Fruit fly (Drosophila melanogaster) whole organism, embryonic: ENCODE measurements around the gene CG44271.

ENCODE experiments used
- Ada2b ChIP-seq: fragments of 200-800 bp; sonication (Bioruptor generic); IDR thresholded peaks from 2 replicates; pipeline ENCODE4 v1.3.6; 2022; ENCODE audit warnings: missing biosample characterization, missing genetic modification characterization
- Atf-2 ChIP-seq: fragments of 200-800 bp; sonication (Bioruptor generic); optimal IDR thresholded peaks from 2 replicates; lab custom pipeline; 2016; ENCODE audit warnings: missing biosample characterization, missing genetic modification characterization
- B-H1 ChIP-seq: fragments of 200-800 bp; sonication (Bioruptor generic); IDR thresholded peaks from 3 replicates; pipeline ENCODE4 v1.3.6; 2022; ENCODE audit warnings: missing biosample characterization, missing genetic modification characterization
- CG10321 ChIP-seq: fragments of 200-800 bp; sonication (Bioruptor generic); IDR thresholded peaks from 2 replicates; pipeline ENCODE4 v1.3.6; 2022; ENCODE audit warnings: missing biosample characterization, missing genetic modification characterization
- CG11398 ChIP-seq: fragments of 200-800 bp; sonication (Bioruptor generic); optimal IDR thresholded peaks from 2 replicates; lab custom pipeline; 2016; ENCODE audit warnings: missing biosample characterization, missing genetic modification characterization
- CG14860 ChIP-seq: fragments of 200-800 bp; sonication (Bioruptor generic); IDR thresholded peaks from 3 replicates; pipeline ENCODE4 v1.3.6; 2022; ENCODE audit warnings: missing biosample characterization, missing genetic modification characterization; ENCODE audit not compliant: partially characterized antibody
- CG15601 ChIP-seq: fragments of 200-800 bp; sonication (Bioruptor generic); optimal IDR thresholded peaks from 3 replicates; lab custom pipeline; 2019; ENCODE audit warnings: missing biosample characterization, mild to moderate bottlenecking, missing genetic modification characterization, moderate library complexity
- CG17328 ChIP-seq: fragments of 200-800 bp; sonication (Bioruptor generic); IDR thresholded peaks from 2 replicates; pipeline ENCODE4 v1.3.6; 2022; ENCODE audit warnings: missing biosample characterization, missing genetic modification characterization
- CG17612 ChIP-seq: fragments of 200-800 bp; sonication (Bioruptor generic); IDR thresholded peaks from 2 replicates; pipeline ENCODE4 v1.3.6; 2022; ENCODE audit warnings: missing biosample characterization, missing genetic modification characterization
- CG2116 ChIP-seq: fragments of 200-800 bp; sonication (Bioruptor generic); optimal IDR thresholded peaks from 3 replicates; lab custom pipeline; 2018; ENCODE audit warnings: missing biosample characterization, mild to moderate bottlenecking, missing genetic modification characterization
- CG2712 ChIP-seq: fragments of 200-800 bp; optimal IDR thresholded peaks from 3 replicates; lab custom pipeline; 2019; ENCODE audit warnings: missing biosample characterization, mild to moderate bottlenecking, missing genetic modification characterization, moderate library complexity
- CG31365 ChIP-seq: fragments of 200-800 bp; sonication (Bioruptor generic); optimal IDR thresholded peaks from 2 replicates; lab custom pipeline; 2018; ENCODE audit warnings: missing biosample characterization, mild to moderate bottlenecking, missing genetic modification characterization
- CG32532 ChIP-seq: fragments of 200-800 bp; sonication (Bioruptor generic); IDR thresholded peaks from 2 replicates; pipeline ENCODE4 v1.3.6; 2022; ENCODE audit warnings: missing biosample characterization, missing genetic modification characterization
- CG3407 ChIP-seq: fragments of 200-800 bp; sonication (Bioruptor generic); optimal IDR thresholded peaks from 2 replicates; lab custom pipeline; 2018; ENCODE audit warnings: missing biosample characterization, mild to moderate bottlenecking, missing genetic modification characterization
- CG34422 ChIP-seq: fragments of 200-800 bp; sonication (Bioruptor generic); IDR thresholded peaks from 3 replicates; pipeline ENCODE4 v1.3.6; 2022; ENCODE audit warnings: missing biosample characterization, missing genetic modification characterization
- CG6765 ChIP-seq: fragments of 200-800 bp; sonication (Bioruptor generic); optimal IDR thresholded peaks from 3 replicates; lab custom pipeline; 2017; ENCODE audit warnings: missing biosample characterization, mild to moderate bottlenecking, missing genetic modification characterization
- CG7963 ChIP-seq: fragments of 200-800 bp; sonication (Bioruptor generic); IDR thresholded peaks from 3 replicates; pipeline ENCODE4 v1.3.6; 2022; ENCODE audit warnings: missing biosample characterization, missing genetic modification characterization; ENCODE audit not compliant: partially characterized antibody
- CG8281 ChIP-seq: fragments of 200-800 bp; sonication (Bioruptor generic); optimal IDR thresholded peaks from 2 replicates; lab custom pipeline; 2018; ENCODE audit warnings: missing biosample characterization, mild to moderate bottlenecking, missing genetic modification characterization, moderate library complexity
- CG8765 ChIP-seq: fragments of 200-800 bp; sonication (Bioruptor generic); IDR thresholded peaks from 2 replicates; pipeline ENCODE4 v1.3.6; 2022; ENCODE audit warnings: missing biosample characterization, missing genetic modification characterization
- CTCF ChIP-seq: fragments of 200-800 bp; sonication (Bioruptor generic); optimal IDR thresholded peaks from 2 replicates; lab custom pipeline; 2017; ENCODE audit warnings: missing biosample characterization, mild to moderate bottlenecking, missing genetic modification characterization, moderate library complexity
- Drgx ChIP-seq: fragments of 200-800 bp; sonication (Bioruptor generic); IDR thresholded peaks from 2 replicates; pipeline ENCODE4 v1.3.6; 2022; ENCODE audit warnings: missing biosample characterization, missing genetic modification characterization
- E2f1 ChIP-seq: fragments of 200-800 bp; sonication (Bioruptor generic); IDR thresholded peaks from 2 replicates; pipeline ENCODE4 v1.3.6; 2022; ENCODE audit warnings: missing biosample characterization, missing genetic modification characterization
- HLHmδ ChIP-seq: fragments of 200-800 bp; sonication (Bioruptor generic); optimal IDR thresholded peaks from 2 replicates; lab custom pipeline; 2018; ENCODE audit warnings: missing biosample characterization, mild to moderate bottlenecking, missing genetic modification characterization, moderate library complexity
- Hmx ChIP-seq: fragments of 200-800 bp; sonication (Bioruptor generic); optimal IDR thresholded peaks from 2 replicates; lab custom pipeline; 2016; ENCODE audit warnings: missing biosample characterization, missing genetic modification characterization
- Hsf ChIP-seq: fragments of 200-800 bp; sonication (Bioruptor generic); optimal IDR thresholded peaks from 3 replicates; lab custom pipeline; 2016; ENCODE audit warnings: missing biosample characterization, missing genetic modification characterization
- Lhr ChIP-seq: fragments of 200-800 bp; sonication (Bioruptor generic); optimal IDR thresholded peaks from 3 replicates; lab custom pipeline; 2017; ENCODE audit warnings: mild to moderate bottlenecking, missing biosample characterization, missing genetic modification reagents, missing genetic modification characterization
- NK7.1 ChIP-seq: fragments of 200-800 bp; sonication (Bioruptor generic); optimal IDR thresholded peaks from 3 replicates; lab custom pipeline; 2016; ENCODE audit warnings: missing biosample characterization, missing genetic modification characterization
- NfI ChIP-seq: fragments of 200-800 bp; sonication (Bioruptor generic); optimal IDR thresholded peaks from 3 replicates; lab custom pipeline; 2018; ENCODE audit warnings: missing biosample characterization, mild to moderate bottlenecking, missing genetic modification characterization, moderate library complexity
- Opbp ChIP-seq: fragments of 200-800 bp; sonication (Bioruptor generic); IDR thresholded peaks from 3 replicates; pipeline ENCODE4 v1.3.6; 2022; ENCODE audit warnings: missing biosample characterization, missing genetic modification characterization; ENCODE audit not compliant: partially characterized antibody
- al ChIP-seq: fragments of 200-800 bp; sonication (Bioruptor generic); IDR thresholded peaks from 2 replicates; pipeline ENCODE4 v1.3.6; 2022; ENCODE audit warnings: missing biosample characterization, missing genetic modification characterization
- amos ChIP-seq: fragments of 200-800 bp; sonication (Bioruptor generic); IDR thresholded peaks from 2 replicates; pipeline ENCODE4 v1.3.6; 2022; ENCODE audit warnings: missing biosample characterization, missing genetic modification characterization; ENCODE audit not compliant: partially characterized antibody
- ase ChIP-seq: fragments of 200-800 bp; sonication (Bioruptor generic); IDR thresholded peaks from 3 replicates; pipeline ENCODE4 v1.3.6; 2022; ENCODE audit warnings: missing biosample characterization, missing genetic modification characterization
- ato ChIP-seq: fragments of 200-800 bp; sonication (Bioruptor generic); IDR thresholded peaks from 2 replicates; pipeline ENCODE4 v1.3.6; 2022; ENCODE audit warnings: missing biosample characterization, missing genetic modification characterization; ENCODE audit not compliant: partially characterized antibody
- cad ChIP-seq: fragments of >200 bp; optimal IDR thresholded peaks from 2 replicates; lab custom pipeline; 2017; ENCODE audit warnings: missing biosample characterization, missing genetic modification characterization
- cwo ChIP-seq: fragments of 200-800 bp; sonication (Bioruptor generic); optimal IDR thresholded peaks from 3 replicates; lab custom pipeline; 2017; ENCODE audit warnings: missing biosample characterization, missing genetic modification characterization, mild to moderate bottlenecking, moderate library complexity, missing genetic modification reagents
- da ChIP-seq: fragments of 200-800 bp; sonication (Bioruptor generic); optimal IDR thresholded peaks from 2 replicates; lab custom pipeline; 2016; ENCODE audit warnings: missing biosample characterization, missing genetic modification characterization
- dm ChIP-seq: fragments of 200-800 bp; sonication (Bioruptor generic); optimal IDR thresholded peaks from 3 replicates; lab custom pipeline; 2016; ENCODE audit warnings: missing biosample characterization, missing genetic modification characterization
- exex ChIP-seq: fragments of 200-800 bp; sonication (Bioruptor generic); optimal IDR thresholded peaks from 4 replicates; lab custom pipeline; 2018; ENCODE audit warnings: missing biosample characterization, mild to moderate bottlenecking, missing genetic modification characterization, moderate library complexity
- grn ChIP-seq: fragments of 200-800 bp; sonication (Bioruptor generic); optimal IDR thresholded peaks from 3 replicates; lab custom pipeline; 2017; ENCODE audit warnings: missing biosample characterization, missing genetic modification characterization
- jumu ChIP-seq: fragments of 200-800 bp; sonication (Bioruptor generic); optimal IDR thresholded peaks from 3 replicates; lab custom pipeline; 2016; ENCODE audit warnings: missing biosample characterization, missing genetic modification characterization
- klu ChIP-seq: fragments of 200-800 bp; sonication (Bioruptor generic); IDR thresholded peaks from 2 replicates; pipeline ENCODE4 v1.3.6; 2022; ENCODE audit warnings: missing biosample characterization, missing genetic modification characterization
- lola ChIP-seq, 3 experiments: fragments of >200 bp in 2 of 3; fragments of 200-800 bp in 1 of 3; sonication (Bioruptor generic) in 1 of 3; optimal IDR thresholded peaks; 2 replicates each; lab custom pipeline; 2017 to 2019; ENCODE audit warnings: missing biosample characterization in 3 of 3, missing genetic modification characterization in 3 of 3, mild to moderate bottlenecking in 1 of 3, moderate library complexity in 1 of 3
- nau ChIP-seq: fragments of 200-800 bp; sonication (Bioruptor generic); optimal IDR thresholded peaks from 3 replicates; lab custom pipeline; 2017; ENCODE audit warnings: missing biosample characterization, mild to moderate bottlenecking, missing genetic modification characterization, missing genetic modification reagents
- nom ChIP-seq: fragments of 200-800 bp; sonication (Bioruptor generic); optimal IDR thresholded peaks from 2 replicates; lab custom pipeline; 2017; ENCODE audit warnings: missing biosample characterization, missing genetic modification characterization, mild to moderate bottlenecking, moderate library complexity, missing genetic modification reagents
- otp ChIP-seq: fragments of 200-800 bp; sonication (Bioruptor generic); IDR thresholded peaks from 3 replicates; pipeline ENCODE4, ENCODE4 v1.3.6; 2022; ENCODE audit warnings: missing biosample characterization, missing genetic modification characterization
- pzg ChIP-seq: fragments of 200-800 bp; sonication (Bioruptor generic); optimal IDR thresholded peaks from 3 replicates; lab custom pipeline; 2018; ENCODE audit warnings: missing biosample characterization, mild to moderate bottlenecking, missing genetic modification characterization, moderate library complexity
- rib ChIP-seq: fragments of 200-800 bp; sonication (Bioruptor generic); IDR thresholded peaks from 2 replicates; pipeline ENCODE4 v1.3.6; 2022; ENCODE audit warnings: missing biosample characterization, missing genetic modification characterization
- slbo ChIP-seq: fragments of 200-800 bp; sonication (Bioruptor generic); IDR thresholded peaks from 2 replicates; pipeline ENCODE4 v1.3.6; 2022; ENCODE audit warnings: missing biosample characterization, missing genetic modification characterization
- tgo ChIP-seq: fragments of 200-800 bp; sonication (Bioruptor generic); IDR thresholded peaks from 3 replicates; pipeline ENCODE4 v1.3.6; 2022; ENCODE audit warnings: missing biosample characterization, missing genetic modification characterization
- wek ChIP-seq: fragments of 200-800 bp; sonication (Bioruptor generic); optimal IDR thresholded peaks from 3 replicates; lab custom pipeline; 2018; ENCODE audit warnings: missing biosample characterization, mild to moderate bottlenecking, missing genetic modification characterization, moderate library complexity
- yki ChIP-seq: fragments of >200 bp; optimal IDR thresholded peaks from 3 replicates; lab custom pipeline; 2018
- zfh1 ChIP-seq: fragments of 200-800 bp; sonication (Bioruptor generic); IDR thresholded peaks from 3 replicates; pipeline ENCODE4 v1.3.6; 2022; ENCODE audit warnings: missing biosample characterization, missing genetic modification characterization

Gene CG44271

dm6 chr2L:6787973-6788368 lies 40.3 kb upstream of the CG44271 start (continued):
- peak in 1 of 3 experiments; percentile 42 for TF ChIP-seq lola (GFP tag; optimal IDR thresholded peaks at IDR 0.05; lab: Kevin White, UChicago)
- no peak for TF ChIP-seq CG17612
- peak; percentile 26 for TF ChIP-seq CG11398 (GFP tag; lab: Kevin White, UChicago)
- TF ChIP-seq zfh1: peak; percentile 56; the same call in 2 of the 3 replicates
- TF ChIP-seq nom: no peak
- TF ChIP-seq pzg (GFP tag; lab: Kevin White, UChicago): no peak
- no peak for TF ChIP-seq rib (GFP tag; lab: Robert Waterston, UW)
- peak; percentile 60 for TF ChIP-seq Hsf (GFP tag; lab: Kevin White, UChicago)
- peak; percentile 52 for TF ChIP-seq NfI (GFP tag; lab: Kevin White, UChicago)
- TF ChIP-seq CG2116 (GFP tag; lab: Kevin White, UChicago): no peak
- no peak for TF ChIP-seq CG7963 (GFP tag; lab: Robert Waterston, UW)
- no peak for TF ChIP-seq ato (GFP tag; lab: Robert Waterston, UW)
- no peak for TF ChIP-seq amos (GFP tag; lab: Robert Waterston, UW)
- TF ChIP-seq CG6765: no peak
- TF ChIP-seq wek (GFP tag; lab: Kevin White, UChicago): peak; percentile 24
- TF ChIP-seq cwo: no peak
- peak; percentile 56 for TF ChIP-seq E2f1 (GFP tag; lab: Robert Waterston, UW)
- TF ChIP-seq ase: 0 out of 3 replicates have a peak, but pooled peaks have one; percentile 50
- TF ChIP-seq NK7.1 (GFP tag; lab: Kevin White, UChicago): no peak
- TF ChIP-seq CG34422 (GFP tag; lab: Robert Waterston, UW): peak; percentile 37; the same call in 1 of the 3 replicates
- no peak for TF ChIP-seq yki (lab: Kevin White, UChicago)
- peak; percentile 68 for TF ChIP-seq slbo (GFP tag; lab: Robert Waterston, UW)
- TF ChIP-seq cad (GFP tag; lab: Kevin White, UChicago): no peak
- TF ChIP-seq dm (GFP tag; lab: Kevin White, UChicago): peak; percentile 13
- no peak for TF ChIP-seq CG8765 (GFP tag; lab: Robert Waterston, UW)
- TF ChIP-seq tgo (GFP tag; lab: Robert Waterston, UW): no peak
- TF ChIP-seq jumu: no peak
- TF ChIP-seq CG14860 (GFP tag; lab: Robert Waterston, UW): no peak
- no peak for TF ChIP-seq CG3407
- no peak for TF ChIP-seq CG8281
- TF ChIP-seq CG31365 (tag; lab: Kevin White, UChicago): no peak
- no peak for TF ChIP-seq Lhr (GFP tag; lab: Kevin White, UChicago)
- no peak for TF ChIP-seq grn (GFP tag; lab: Kevin White, UChicago)
- TF ChIP-seq CG10321 (GFP tag; lab: Robert Waterston, UW): no peak
- peak; percentile 55 for TF ChIP-seq Atf-2 (GFP tag; lab: Kevin White, UChicago)
- TF ChIP-seq Opbp (GFP tag; lab: Robert Waterston, UW): no peak
- TF ChIP-seq al (GFP tag; lab: Robert Waterston, UW): no peak
- no peak for TF ChIP-seq CTCF (GFP tag; lab: Kevin White, UChicago)
- no peak for TF ChIP-seq klu (GFP tag; lab: Robert Waterston, UW)
- TF ChIP-seq CG15601 (tag; lab: Kevin White, UChicago): peak; percentile 47
- peak; percentile 51; the same call in 1 of the 2 replicates for TF ChIP-seq Ada2b (GFP tag; lab: Robert Waterston, UW)
- TF ChIP-seq Hmx: no peak
- TF ChIP-seq CG2712 (tag; lab: Kevin White, UChicago): peak; percentile 71
- TF ChIP-seq CG17328 (GFP tag; lab: Robert Waterston, UW): peak; percentile 59
- TF ChIP-seq nau (GFP tag; lab: Kevin White, UChicago): no peak
- TF ChIP-seq exex (tag; lab: Kevin White, UChicago): no peak
- peak; percentile 48; the same call in 1 of the 2 replicates for TF ChIP-seq CG32532 (GFP tag; lab: Robert Waterston, UW)
- peak; percentile 57 for TF ChIP-seq Drgx (GFP tag; lab: Robert Waterston, UW)
- TF ChIP-seq HLHmδ (GFP tag; lab: Kevin White, UChicago): no peak
- TF ChIP-seq B-H1 (GFP tag; lab: Robert Waterston, UW): no peak; the same call in 2 of the 3 replicates
- peak; percentile 20; the same call in 1 of the 3 replicates for TF ChIP-seq otp
- TF ChIP-seq da (GFP tag; lab: Kevin White, UChicago): peak; percentile 37
